Fruit fly (Drosophila melanogaster) whole organism, embryonic: ENCODE measurements around the gene Cypl.

ENCODE experiments used
- CG3065 ChIP-seq: fragments of 200-800 bp; sonication (Bioruptor generic); optimal IDR thresholded peaks from 2 replicates; lab custom pipeline; 2016; ENCODE audit warnings: missing biosample characterization, missing genetic modification characterization
- MESR4 ChIP-seq: fragments of 200-800 bp; sonication (Bioruptor generic); optimal IDR thresholded peaks from 2 replicates; lab custom pipeline; 2018; ENCODE audit warnings: missing biosample characterization, mild to moderate bottlenecking, missing genetic modification characterization, moderate library complexity
- ato ChIP-seq: fragments of 200-800 bp; sonication (Bioruptor generic); IDR thresholded peaks from 2 replicates; pipeline ENCODE4 v1.3.6; 2022; ENCODE audit warnings: missing biosample characterization, missing genetic modification characterization; ENCODE audit not compliant: partially characterized antibody
- chm ChIP-seq: fragments of 200-800 bp; sonication (Bioruptor generic); IDR thresholded peaks from 2 replicates; pipeline ENCODE4 v1.3.6; 2022; ENCODE audit warnings: missing biosample characterization, missing genetic modification characterization

DNA sequence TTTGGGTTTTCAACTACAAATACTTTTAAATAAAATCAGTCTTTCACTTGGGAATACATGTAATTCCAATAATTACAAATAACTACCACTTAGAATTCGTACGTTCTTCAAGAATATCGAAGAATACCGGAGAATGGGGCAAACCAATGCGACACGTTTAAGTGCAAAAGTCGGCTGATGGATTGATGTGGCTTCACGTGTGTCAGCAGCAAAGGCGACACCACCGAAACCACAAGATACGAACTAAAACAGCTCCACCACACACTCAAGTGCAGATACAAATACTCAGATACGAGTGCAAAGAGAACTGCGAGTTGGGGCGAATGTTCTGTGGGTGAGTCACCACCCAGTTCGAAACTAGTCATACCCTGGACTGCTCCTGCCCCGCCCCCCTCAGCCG, 11.9 kb downstream of the Cypl start:
- TF ChIP-seq chm (GFP tag; lab: Robert Waterston, UW) (no peak), ato (no peak), MESR4 (no peak), CG3065 (GFP tag; lab: Kevin White, UChicago) (no peak)
